Worm (Caenorhabditis elegans): ENCODE measurements around the gene npr-22.

npr-22 gene

DNA sequence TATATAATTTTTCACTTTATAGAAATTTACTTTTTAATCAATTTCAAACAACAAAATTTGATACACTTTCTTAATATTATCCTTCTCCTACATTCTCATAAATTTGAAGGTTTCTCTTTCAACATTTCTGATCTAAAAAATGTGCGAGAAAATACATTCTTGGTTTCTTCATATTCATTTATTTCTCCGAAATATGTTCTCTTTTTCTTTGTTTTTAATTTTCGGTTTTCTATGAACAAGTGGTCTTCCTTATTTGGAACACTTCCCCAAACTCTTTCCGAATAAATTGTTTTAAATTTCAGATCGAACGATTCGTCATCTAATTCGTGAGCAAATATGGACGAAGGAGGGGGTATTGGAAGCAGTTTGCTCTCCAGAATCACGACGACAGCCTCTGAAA is at the start of gene npr-22:
npr-22 (plus strand) TSS at position 301 of the 400 bp plus-strand sequence.
- TF ChIP-seq dao-5 (tag; optimal IDR thresholded peaks at IDR 0.05): no peak
- no peak for TF ChIP-seq W03F9.2 (tag; optimal IDR thresholded peaks at IDR 0.05)
- no peak for TF ChIP-seq him-1 (tag; optimal IDR thresholded peaks at IDR 0.05)

DNA sequence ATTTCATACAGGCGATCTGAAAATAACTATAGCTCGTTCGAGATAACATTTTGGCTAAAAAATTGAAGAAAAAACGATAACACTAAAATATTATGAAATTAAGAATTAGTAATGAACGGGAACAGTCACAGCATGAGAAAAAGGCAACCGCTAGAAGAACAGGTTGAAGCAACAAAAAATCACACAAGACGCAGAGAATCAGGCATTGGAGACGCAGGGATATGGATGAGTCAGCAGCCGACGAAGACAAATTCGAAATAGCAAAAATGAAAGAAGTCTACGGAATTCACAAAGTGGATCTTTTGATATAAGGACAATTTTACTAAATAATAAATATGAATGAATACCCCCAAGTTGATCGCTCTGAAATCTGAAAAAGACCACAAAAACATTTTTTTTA is 48.7 kb upstream of the npr-22 start, which contains the start of gene tag-77:
tag-77 (minus strand) TSS at position 15 of the 400 bp plus-strand sequence.
- TF ChIP-seq W03F9.2 (tag; optimal IDR thresholded peaks at IDR 0.05) (peak; percentile 26), dao-5 (tag; optimal IDR thresholded peaks at IDR 0.05) (no peak)

- peak; percentile 70 for TF ChIP-seq W03F9.2 (tag; optimal IDR thresholded peaks at IDR 0.05)
- no peak for TF ChIP-seq dao-5 (tag; optimal IDR thresholded peaks at IDR 0.05)
Observed at ce11 chrIV:8511056-8511455, 48.2 kb upstream of the npr-22 start, which contains the start of gene mes-6. mes-6 (plus strand) TSS chrIV:8511284.

ce11 chrIV:8512679-8513078 is 46.6 kb upstream of the npr-22 start, which contains the start of gene C09G4.4:
C09G4.4 (plus strand) TSS chrIV:8512979.
- TF ChIP-seq W03F9.2 (tag; optimal IDR thresholded peaks at IDR 0.05) (no peak), dao-5 (tag; optimal IDR thresholded peaks at IDR 0.05) (no peak), him-1 (tag; optimal IDR thresholded peaks at IDR 0.05) (no peak)

DNA sequence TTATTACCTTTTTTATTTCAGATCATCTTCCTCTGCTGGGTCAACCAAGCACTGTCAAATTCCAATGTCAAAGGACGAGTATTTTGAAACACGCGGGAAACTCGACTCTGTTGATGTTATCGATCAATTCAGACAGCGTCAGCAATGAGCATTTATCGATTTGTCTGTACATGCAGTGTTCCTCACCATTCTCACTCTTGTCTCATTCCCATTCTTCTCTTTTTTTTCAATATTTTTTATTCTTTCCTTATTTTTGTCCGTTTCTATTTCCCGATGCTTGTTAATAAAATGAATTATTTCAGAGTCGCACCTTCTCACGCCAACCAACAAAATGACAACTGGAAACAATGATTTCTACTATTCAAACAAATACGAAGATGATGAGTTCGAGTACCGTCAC is 45.6 kb upstream of the npr-22 start, which contains the start of gene cks-1:
cks-1 (plus strand) TSS at position 301 of the 400 bp plus-strand sequence.
- TF ChIP-seq dao-5 (tag; optimal IDR thresholded peaks at IDR 0.05) (no peak), him-1 (tag; optimal IDR thresholded peaks at IDR 0.05) (no peak), W03F9.2 (tag; optimal IDR thresholded peaks at IDR 0.05) (no peak)

- TF ChIP-seq W03F9.2 (tag; optimal IDR thresholded peaks at IDR 0.05) (no peak), him-1 (tag; optimal IDR thresholded peaks at IDR 0.05) (no peak), dao-5 (tag; optimal IDR thresholded peaks at IDR 0.05) (no peak)
Observed at ce11 chrIV:8514546-8514945, 44.7 kb upstream of the npr-22 start.

- TF ChIP-seq W03F9.2 (tag; optimal IDR thresholded peaks at IDR 0.05) (no peak), him-1 (tag; optimal IDR thresholded peaks at IDR 0.05) (no peak), dao-5 (tag; optimal IDR thresholded peaks at IDR 0.05) (no peak)
Observed at ce11 chrIV:8519949-8520348, 39.3 kb upstream of the npr-22 start.

DNA sequence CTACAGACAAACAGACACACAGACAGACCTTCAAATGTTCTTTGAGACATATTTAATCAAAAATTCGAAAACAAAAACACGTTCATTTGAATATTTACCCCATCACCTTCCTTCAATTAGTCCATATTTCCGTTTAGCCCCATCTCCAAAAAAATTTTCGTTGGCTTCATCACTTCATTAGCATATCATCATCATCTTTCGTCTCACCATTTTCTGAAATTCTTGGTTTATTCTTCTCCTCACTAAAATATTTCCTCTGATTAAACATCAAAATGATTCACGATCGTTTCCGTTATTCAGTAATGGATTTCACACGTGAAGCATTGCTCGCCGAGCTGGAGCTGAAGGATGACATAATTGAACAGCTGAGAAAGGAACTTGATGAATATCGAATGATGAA is 38.6 kb upstream of the npr-22 start, which contains the start of gene pkg-2:
pkg-2 (plus strand) TSS at position 301 of the 400 bp plus-strand sequence.
- no peak for TF ChIP-seq W03F9.2 (tag; optimal IDR thresholded peaks at IDR 0.05)
- no peak for TF ChIP-seq dao-5 (tag; optimal IDR thresholded peaks at IDR 0.05)
- TF ChIP-seq him-1 (tag; optimal IDR thresholded peaks at IDR 0.05): no peak

DNA sequence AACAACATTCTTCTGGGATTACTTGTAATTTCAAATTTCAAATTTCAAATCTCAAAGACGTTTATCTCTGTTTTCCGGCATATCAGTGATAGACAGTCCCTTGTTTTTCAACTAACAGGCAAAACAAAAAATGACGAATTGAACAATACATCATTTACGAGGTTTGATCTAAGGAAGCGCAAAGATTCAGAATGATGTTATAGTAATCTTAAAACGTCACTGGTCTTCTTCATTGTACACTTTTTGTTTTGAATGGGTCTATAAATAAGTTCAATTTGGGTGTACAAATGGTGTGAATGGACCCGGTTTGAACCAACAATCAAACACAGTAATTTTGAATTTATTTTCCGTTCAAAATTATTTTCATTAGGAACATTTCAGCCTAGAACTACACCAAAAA is 35.3 kb upstream of the npr-22 start:
- TF ChIP-seq him-1 (tag; optimal IDR thresholded peaks at IDR 0.05): no peak
- TF ChIP-seq dao-5 (tag; optimal IDR thresholded peaks at IDR 0.05): no peak
- TF ChIP-seq W03F9.2 (tag; optimal IDR thresholded peaks at IDR 0.05): no peak

ce11 chrIV:8526050-8526449 is 33.2 kb upstream of the npr-22 start:
- TF ChIP-seq W03F9.2 (tag; optimal IDR thresholded peaks at IDR 0.05): no peak
- TF ChIP-seq dao-5 (tag; optimal IDR thresholded peaks at IDR 0.05): no peak
- TF ChIP-seq him-1 (tag; optimal IDR thresholded peaks at IDR 0.05): no peak

DNA sequence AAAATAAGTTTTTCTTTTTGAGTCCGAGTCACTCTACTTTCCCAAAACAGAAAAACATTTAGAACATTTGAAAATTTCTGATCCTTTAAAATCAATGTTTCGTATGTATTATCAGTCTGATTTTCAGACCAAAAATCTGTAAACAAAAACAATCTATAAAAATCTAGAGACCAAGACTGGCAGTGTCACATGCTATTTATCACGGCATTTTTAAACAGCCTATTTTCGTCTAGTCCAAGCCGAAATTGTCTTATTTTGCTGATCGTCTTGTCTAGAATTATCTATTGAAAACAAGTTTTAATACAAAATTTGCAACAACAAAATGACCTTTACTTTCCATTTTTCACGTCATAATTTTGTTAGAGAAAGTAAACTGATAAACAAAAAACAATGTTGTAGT is 32.7 kb upstream of the npr-22 start:
- TF ChIP-seq dao-5 (tag; optimal IDR thresholded peaks at IDR 0.05) (no peak), him-1 (tag; optimal IDR thresholded peaks at IDR 0.05) (no peak), W03F9.2 (tag; optimal IDR thresholded peaks at IDR 0.05) (no peak)

- no peak for TF ChIP-seq him-1 (tag; optimal IDR thresholded peaks at IDR 0.05)
- peak; percentile 58 for TF ChIP-seq W03F9.2 (tag; optimal IDR thresholded peaks at IDR 0.05)
Observed at ce11 chrIV:8527598-8528012, 31.6 kb upstream of the npr-22 start.

- TF ChIP-seq dao-5 (tag; optimal IDR thresholded peaks at IDR 0.05) (no peak), him-1 (tag; optimal IDR thresholded peaks at IDR 0.05) (no peak)
Observed at ce11 chrIV:8528345-8528744, 30.9 kb upstream of the npr-22 start.

- TF ChIP-seq dao-5 (tag; optimal IDR thresholded peaks at IDR 0.05): no peak
Observed at ce11 chrIV:8529039-8529438, 30.2 kb upstream of the npr-22 start.
